Fruit fly (Drosophila melanogaster) whole organism, embryonic: ENCODE measurements around the gene mRpL51.

Experiments
- BtbVII ChIP-seq: fragments of 200-800 bp; sonication (Bioruptor generic); optimal IDR thresholded peaks from 3 replicates; lab custom pipeline; 2017; ENCODE audit warnings: missing biosample characterization, mild to moderate bottlenecking, missing genetic modification characterization
- CG12744 ChIP-seq: fragments of 200-800 bp; sonication (Bioruptor generic); optimal IDR thresholded peaks from 2 replicates; lab custom pipeline; 2016; ENCODE audit warnings: missing biosample characterization, missing genetic modification characterization
- CG12769 ChIP-seq: fragments of 200-800 bp; sonication (Bioruptor generic); optimal IDR thresholded peaks from 2 replicates; lab custom pipeline; 2019; ENCODE audit warnings: missing biosample characterization, mild to moderate bottlenecking, missing genetic modification characterization, moderate library complexity
- CG14050 ChIP-seq: fragments of 200-800 bp; sonication (Bioruptor generic); IDR thresholded peaks from 3 replicates; pipeline ENCODE4 v1.3.6; 2022; ENCODE audit warnings: missing biosample characterization, missing genetic modification characterization
- CG15269 ChIP-seq: fragments of 200-800 bp; sonication (Bioruptor generic); optimal IDR thresholded peaks from 2 replicates; lab custom pipeline; 2018; ENCODE audit warnings: missing biosample characterization, mild to moderate bottlenecking, missing genetic modification characterization, moderate library complexity
- CG15479 ChIP-seq: fragments of 200-800 bp; sonication (Bioruptor generic); optimal IDR thresholded peaks from 3 replicates; lab custom pipeline; 2019; ENCODE audit warnings: missing biosample characterization, mild to moderate bottlenecking, missing genetic modification characterization, moderate library complexity
- CG1603 ChIP-seq: fragments of 200-800 bp; sonication (Bioruptor generic); optimal IDR thresholded peaks from 2 replicates; lab custom pipeline; 2019; ENCODE audit warnings: missing biosample characterization, mild to moderate bottlenecking, missing genetic modification characterization, moderate library complexity
- CG16813 ChIP-seq: fragments of 200-800 bp; sonication (Bioruptor generic); IDR thresholded peaks from 3 replicates; pipeline ENCODE4 v1.3.6; 2022; ENCODE audit warnings: missing biosample characterization, missing genetic modification characterization; ENCODE audit not compliant: partially characterized antibody
- CG17829 ChIP-seq: fragments of 200-800 bp; optimal IDR thresholded peaks from 2 replicates; lab custom pipeline; 2019; ENCODE audit warnings: missing biosample characterization, mild to moderate bottlenecking, missing genetic modification characterization, moderate library complexity
- CG18476 ChIP-seq: fragments of 200-800 bp; sonication (Bioruptor generic); optimal IDR thresholded peaks from 2 replicates; lab custom pipeline; 2016; ENCODE audit warnings: missing biosample characterization, mild to moderate bottlenecking, missing genetic modification characterization
- CG2116 ChIP-seq: fragments of 200-800 bp; sonication (Bioruptor generic); optimal IDR thresholded peaks from 3 replicates; lab custom pipeline; 2018; ENCODE audit warnings: missing biosample characterization, mild to moderate bottlenecking, missing genetic modification characterization
- CG2129 ChIP-seq: fragments of 200-800 bp; sonication (Bioruptor generic); IDR thresholded peaks from 2 replicates; pipeline ENCODE4 v1.3.6; 2022; ENCODE audit warnings: missing biosample characterization, missing genetic modification characterization; ENCODE audit not compliant: partially characterized antibody
- CG2678 ChIP-seq: fragments of 200-800 bp; sonication (Bioruptor generic); optimal IDR thresholded peaks from 3 replicates; lab custom pipeline; 2019; ENCODE audit warnings: missing biosample characterization, mild to moderate bottlenecking, missing genetic modification characterization, moderate library complexity
- CG2712 ChIP-seq: fragments of 200-800 bp; optimal IDR thresholded peaks from 3 replicates; lab custom pipeline; 2019; ENCODE audit warnings: missing biosample characterization, mild to moderate bottlenecking, missing genetic modification characterization, moderate library complexity
- CG31365 ChIP-seq: fragments of 200-800 bp; sonication (Bioruptor generic); optimal IDR thresholded peaks from 2 replicates; lab custom pipeline; 2018; ENCODE audit warnings: missing biosample characterization, mild to moderate bottlenecking, missing genetic modification characterization
- CG34422 ChIP-seq: fragments of 200-800 bp; sonication (Bioruptor generic); IDR thresholded peaks from 3 replicates; pipeline ENCODE4 v1.3.6; 2022; ENCODE audit warnings: missing biosample characterization, missing genetic modification characterization
- CG3995 ChIP-seq: fragments of 200-800 bp; sonication (Bioruptor generic); optimal IDR thresholded peaks from 3 replicates; lab custom pipeline; 2016; ENCODE audit warnings: missing biosample characterization, missing genetic modification characterization
- CG4820 ChIP-seq: fragments of 200-800 bp; sonication (Bioruptor generic); optimal IDR thresholded peaks from 3 replicates; lab custom pipeline; 2016; ENCODE audit warnings: missing biosample characterization, missing genetic modification characterization
- CG5245 ChIP-seq: fragments of 200-800 bp; sonication (Bioruptor generic); optimal IDR thresholded peaks from 3 replicates; lab custom pipeline; 2016; ENCODE audit warnings: missing biosample characterization, missing genetic modification characterization
- CG6689 ChIP-seq: fragments of 200-800 bp; sonication (Bioruptor generic); IDR thresholded peaks from 2 replicates; pipeline ENCODE4 v1.3.6; 2022; ENCODE audit warnings: missing biosample characterization, missing genetic modification characterization
- CG6791 ChIP-seq: fragments of 200-800 bp; sonication (Bioruptor generic); IDR thresholded peaks from 3 replicates; pipeline ENCODE4 v1.3.6; 2022; ENCODE audit warnings: missing biosample characterization, missing genetic modification characterization; ENCODE audit not compliant: partially characterized antibody
- CG7372 ChIP-seq: fragments of 200-800 bp; sonication (Bioruptor generic); IDR thresholded peaks from 2 replicates; pipeline ENCODE4 v1.3.6; 2022; ENCODE audit warnings: missing biosample characterization, missing genetic modification characterization
- CHES-1-like ChIP-seq: fragments of 200-800 bp; sonication (Bioruptor generic); optimal IDR thresholded peaks from 2 replicates; lab custom pipeline; 2016; ENCODE audit warnings: missing biosample characterization, missing genetic modification characterization
- Chrac-16 ChIP-seq: fragments of 200-800 bp; sonication (Bioruptor generic); optimal IDR thresholded peaks from 3 replicates; lab custom pipeline; 2016; ENCODE audit warnings: missing biosample characterization, missing genetic modification characterization
- Dip3 ChIP-seq: fragments of 200-800 bp; sonication (Bioruptor generic); optimal IDR thresholded peaks from 3 replicates; lab custom pipeline; 2016; ENCODE audit warnings: missing biosample characterization, missing genetic modification characterization
- Dll ChIP-seq: fragments of 200-800 bp; sonication (Bioruptor generic); IDR thresholded peaks from 4 replicates; pipeline ENCODE4 v1.3.6; 2022; ENCODE audit warnings: missing biosample characterization, missing genetic modification characterization; ENCODE audit not compliant: partially characterized antibody
- Eip74EF ChIP-seq, 2 experiments: fragments of 200-800 bp in 1 of 2; fragments of >200 bp in 1 of 2; sonication (Bioruptor generic) in 1 of 2; optimal IDR thresholded peaks; 2 replicates each; lab custom pipeline; 2017 to 2019; ENCODE audit warnings: missing biosample characterization in 2 of 2, missing genetic modification characterization in 2 of 2, mild to moderate bottlenecking in 1 of 2, moderate library complexity in 1 of 2
- Ets97D ChIP-seq: fragments of 200-800 bp; sonication (Bioruptor generic); optimal IDR thresholded peaks from 3 replicates; lab custom pipeline; 2016; ENCODE audit warnings: missing biosample characterization, missing genetic modification characterization
- Hey ChIP-seq: fragments of 200-800 bp; sonication (Bioruptor generic); optimal IDR thresholded peaks from 3 replicates; lab custom pipeline; 2018; ENCODE audit warnings: missing biosample characterization, mild to moderate bottlenecking, missing genetic modification characterization
- Hr51 ChIP-seq, 2 experiments: fragments of 200-800 bp; sonication (Bioruptor generic); optimal IDR thresholded peaks; 2 replicates in 1 of 2; 3 replicates in 1 of 2; lab custom pipeline; 2016 to 2018; ENCODE audit warnings: missing biosample characterization in 2 of 2, missing genetic modification characterization in 2 of 2, mild to moderate bottlenecking in 1 of 2, moderate library complexity in 1 of 2
- Hsf ChIP-seq: fragments of 200-800 bp; sonication (Bioruptor generic); optimal IDR thresholded peaks from 3 replicates; lab custom pipeline; 2016; ENCODE audit warnings: missing biosample characterization, missing genetic modification characterization
- Med ChIP-seq: fragments of 200-800 bp; sonication (Bioruptor generic); peaks from one replicate; lab custom pipeline; 2016; ENCODE audit warnings: missing biosample characterization, missing genetic modification characterization, mild to moderate bottlenecking, inconsistent platforms, moderate library complexity
- Myb ChIP-seq: fragments of 200-800 bp; sonication (Bioruptor generic); optimal IDR thresholded peaks from 2 replicates; lab custom pipeline; 2016; ENCODE audit warnings: missing biosample characterization, missing genetic modification characterization
- Optix ChIP-seq: fragments of 200-800 bp; sonication (Bioruptor generic); IDR thresholded peaks from 3 replicates; pipeline ENCODE4 v1.3.6; 2022; ENCODE audit warnings: missing biosample characterization, missing genetic modification characterization
- Scr ChIP-seq: fragments of 200-800 bp; sonication (Bioruptor generic); IDR thresholded peaks from 2 replicates; pipeline ENCODE4 v1.3.6; 2022; ENCODE audit warnings: missing biosample characterization, missing genetic modification characterization; ENCODE audit not compliant: partially characterized antibody
- TFAM ChIP-seq: fragments of 200-800 bp; sonication (Bioruptor generic); optimal IDR thresholded peaks from 2 replicates; lab custom pipeline; 2017; ENCODE audit warnings: missing biosample characterization, missing genetic modification characterization, inconsistent platforms
- YL-1 ChIP-seq: fragments of 200-800 bp; sonication (Bioruptor generic); optimal IDR thresholded peaks from 3 replicates; lab custom pipeline; 2017; ENCODE audit warnings: missing biosample characterization, mild to moderate bottlenecking, missing genetic modification characterization
- dmrt11E ChIP-seq: fragments of 200-800 bp; sonication (Bioruptor generic); optimal IDR thresholded peaks from 3 replicates; lab custom pipeline; 2018; ENCODE audit warnings: missing biosample characterization, mild to moderate bottlenecking, missing genetic modification characterization, moderate library complexity
- ems ChIP-seq: fragments of 200-800 bp; sonication (Bioruptor generic); optimal IDR thresholded peaks from 3 replicates; lab custom pipeline; 2016; ENCODE audit warnings: missing biosample characterization, missing genetic modification characterization
- eyg ChIP-seq: fragments of 200-800 bp; sonication (Bioruptor generic); optimal IDR thresholded peaks from 3 replicates; lab custom pipeline; 2016; ENCODE audit warnings: missing biosample characterization, missing genetic modification characterization
- gfzf ChIP-seq: fragments of 200-800 bp; sonication (Bioruptor generic); optimal IDR thresholded peaks from 2 replicates; lab custom pipeline; 2016; ENCODE audit warnings: missing biosample characterization, mild to moderate bottlenecking, missing genetic modification characterization, moderate library complexity
- grau ChIP-seq: fragments of 200-800 bp; optimal IDR thresholded peaks from 3 replicates; lab custom pipeline; 2019; ENCODE audit warnings: missing biosample characterization, mild to moderate bottlenecking, missing genetic modification characterization, moderate library complexity
- grn ChIP-seq: fragments of 200-800 bp; sonication (Bioruptor generic); optimal IDR thresholded peaks from 3 replicates; lab custom pipeline; 2017; ENCODE audit warnings: missing biosample characterization, missing genetic modification characterization
- jigr1 ChIP-seq: fragments of 200-800 bp; sonication (Bioruptor generic); IDR thresholded peaks from 3 replicates; pipeline ENCODE4 v1.3.6; 2022; ENCODE audit warnings: missing biosample characterization, missing genetic modification characterization
- pum ChIP-seq: fragments of 200-800 bp; sonication (Bioruptor generic); optimal IDR thresholded peaks from 2 replicates; lab custom pipeline; 2016; ENCODE audit warnings: missing biosample characterization, missing genetic modification characterization
- repo ChIP-seq: fragments of 200-800 bp; sonication (Bioruptor generic); optimal IDR thresholded peaks from 2 replicates; lab custom pipeline; 2016; ENCODE audit warnings: missing biosample characterization, missing genetic modification characterization
- vnd ChIP-seq: fragments of 200-800 bp; sonication (Bioruptor generic); IDR thresholded peaks from 3 replicates; pipeline ENCODE4 v1.3.6; 2022; ENCODE audit warnings: missing biosample characterization, missing genetic modification characterization; ENCODE audit not compliant: partially characterized antibody
- wek ChIP-seq: fragments of 200-800 bp; sonication (Bioruptor generic); optimal IDR thresholded peaks from 3 replicates; lab custom pipeline; 2018; ENCODE audit warnings: missing biosample characterization, mild to moderate bottlenecking, missing genetic modification characterization, moderate library complexity
- zf30C ChIP-seq: fragments of 200-800 bp; sonication (Bioruptor generic); optimal IDR thresholded peaks from 3 replicates; lab custom pipeline; 2018; ENCODE audit warnings: missing biosample characterization, mild to moderate bottlenecking, missing genetic modification characterization

Gene mRpL51

dm6 chr2L:8517256-8517694, at the start of gene mRpL51, which contains the start of gene Uba4 (continued):
- TF ChIP-seq Chrac-16 (peak; percentile 44), repo (GFP tag; lab: Kevin White, UChicago) (peak; percentile 53), CG15479 (no peak), jigr1 (no peak), ems (GFP tag; lab: Kevin White, UChicago) (peak; percentile 27), vnd (GFP tag; lab: Robert Waterston, UW) (peak; percentile 48; the same call in 1 of the 3 replicates), CG2129 (GFP tag; lab: Robert Waterston, UW) (peak; percentile 11; the same call in 1 of the 2 replicates), eyg (GFP tag; lab: Kevin White, UChicago) (no peak), CG1603 (tag; lab: Kevin White, UChicago) (peak; percentile 74), CG15269 (tag; lab: Kevin White, UChicago) (peak; percentile 3), CG12744 (GFP tag; lab: Kevin White, UChicago) (peak; percentile 6), CG2712 (tag; lab: Kevin White, UChicago) (peak; percentile 53), Hr51 (GFP tag; optimal IDR thresholded peaks at IDR 0.05; lab: Kevin White, UChicago) (peak in 1 of 2 experiments; percentile 10), Dll (GFP tag; lab: Robert Waterston, UW) (peak; percentile 73; the same call in 3 of the 4 replicates), Dip3 (GFP tag; lab: Kevin White, UChicago) (peak; percentile 33), Hey (no peak), Hsf (GFP tag; lab: Kevin White, UChicago) (peak; percentile 7), Scr (GFP tag; lab: Robert Waterston, UW) (peak; percentile 66), grau (tag; lab: Kevin White, UChicago) (peak; percentile 34), CG18476 (peak; percentile 37), Ets97D (GFP tag; lab: Kevin White, UChicago) (peak; percentile 47), grn (GFP tag; lab: Kevin White, UChicago) (no peak), CG34422 (GFP tag; lab: Robert Waterston, UW) (peak; percentile 65; the same call in 1 of the 3 replicates), pum (GFP tag; lab: Kevin White, UChicago) (peak; percentile 25), CG5245 (GFP tag; lab: Kevin White, UChicago) (peak; percentile 22), Optix (GFP tag; lab: Robert Waterston, UW) (no peak), BtbVII (no peak), CG3995 (GFP tag; lab: Kevin White, UChicago) (peak; percentile 79), TFAM (GFP tag; lab: Kevin White, UChicago) (no peak), CG14050 (GFP tag; lab: Robert Waterston, UW) (no peak), dmrt11E (tag; lab: Kevin White, UChicago) (peak; percentile 38), Myb (GFP tag; lab: Kevin White, UChicago) (peak; percentile 48), CG17829 (tag; lab: Kevin White, UChicago) (peak; percentile 38), CHES-1-like (GFP tag; lab: Kevin White, UChicago) (peak; percentile 64), CG31365 (tag; lab: Kevin White, UChicago) (no peak), Eip74EF (GFP tag; optimal IDR thresholded peaks at IDR 0.05; lab: Kevin White, UChicago) (no peak), CG7372 (GFP tag; lab: Robert Waterston, UW) (no peak), CG4820 (GFP tag; lab: Kevin White, UChicago) (peak; percentile 0), CG2678 (tag; lab: Kevin White, UChicago) (no peak), CG16813 (peak; percentile 59; the same call in 2 of the 3 replicates), CG2116 (GFP tag; lab: Kevin White, UChicago) (peak; percentile 90), zf30C (GFP tag; lab: Kevin White, UChicago) (no peak), YL-1 (GFP tag; lab: Kevin White, UChicago) (peak; percentile 63), gfzf (GFP tag; lab: Kevin White, UChicago) (peak; percentile 26), CG6689 (GFP tag; lab: Robert Waterston, UW) (no peak), CG6791 (GFP tag; lab: Robert Waterston, UW) (peak; percentile 32; the same call in 1 of the 3 replicates), Med (peak; percentile 96), CG12769 (no peak), wek (GFP tag; lab: Kevin White, UChicago) (peak; percentile 45)
